Fruit fly (Drosophila melanogaster) whole organism, pupa: Measurements from ENCODE around the gene CG3040.

ENCODE experiments used
- CG10348 ChIP-seq: fragments of 200-800 bp; sonication (Bioruptor generic); IDR thresholded peaks from 2 replicates; pipeline ENCODE4 v1.3.6; 2022; ENCODE audit warnings: missing biosample characterization, missing genetic modification characterization
- CG12605 ChIP-seq: fragments of 200-800 bp; sonication (Bioruptor generic); IDR thresholded peaks from 2 replicates; pipeline ENCODE4 v1.3.6; 2022; ENCODE audit warnings: missing biosample characterization, missing genetic modification characterization
- CG13204 ChIP-seq: fragments of 200-800 bp; sonication (Bioruptor generic); optimal IDR thresholded peaks from 2 replicates; lab custom pipeline; 2018; ENCODE audit warnings: missing biosample characterization, mild to moderate bottlenecking, missing genetic modification characterization, moderate library complexity
- CG14655 ChIP-seq: fragments of 200-800 bp; sonication (Bioruptor generic); optimal IDR thresholded peaks from 3 replicates; lab custom pipeline; 2017; ENCODE audit warnings: mild to moderate bottlenecking, missing biosample characterization, missing genetic modification reagents, missing genetic modification characterization
- CG15710 ChIP-seq: fragments of 200-800 bp; sonication (Bioruptor generic); optimal IDR thresholded peaks from 2 replicates; lab custom pipeline; 2018; ENCODE audit warnings: missing biosample characterization, mild to moderate bottlenecking, missing genetic modification characterization, moderate library complexity
- CG17806 ChIP-seq: fragments of 200-800 bp; sonication (Bioruptor generic); optimal IDR thresholded peaks from 2 replicates; lab custom pipeline; 2018; ENCODE audit warnings: missing biosample characterization, mild to moderate bottlenecking, missing genetic modification characterization, moderate library complexity
- CG32121 ChIP-seq: fragments of 200-800 bp; sonication (Bioruptor generic); IDR thresholded peaks from 2 replicates; pipeline ENCODE4 v1.3.6; 2022; ENCODE audit warnings: missing biosample characterization, missing genetic modification characterization
- CG34367 ChIP-seq: fragments of 200-800 bp; sonication (Bioruptor generic); optimal IDR thresholded peaks from 2 replicates; lab custom pipeline; 2018; ENCODE audit warnings: missing biosample characterization, mild to moderate bottlenecking, missing genetic modification characterization
- CG4496 ChIP-seq: fragments of 200-800 bp; sonication (Bioruptor generic); IDR thresholded peaks from 3 replicates; pipeline ENCODE4 v1.3.6; 2022; ENCODE audit warnings: missing biosample characterization, missing genetic modification characterization
- CG8159 ChIP-seq: fragments of 200-800 bp; sonication (Bioruptor generic); optimal IDR thresholded peaks from 3 replicates; lab custom pipeline; 2018; ENCODE audit warnings: missing biosample characterization, mild to moderate bottlenecking, missing genetic modification characterization, moderate library complexity
- CG8301 ChIP-seq: fragments of 200-800 bp; sonication (Bioruptor generic); optimal IDR thresholded peaks from 2 replicates; lab custom pipeline; 2018; ENCODE audit warnings: missing biosample characterization, mild to moderate bottlenecking, missing genetic modification characterization
- CG9948 ChIP-seq: fragments of 200-800 bp; sonication (Bioruptor generic); optimal IDR thresholded peaks from 2 replicates; lab custom pipeline; 2018; ENCODE audit warnings: missing biosample characterization, mild to moderate bottlenecking, missing genetic modification characterization, moderate library complexity
- D1 ChIP-seq: fragments of 200-800 bp; sonication (Bioruptor generic); optimal IDR thresholded peaks from 2 replicates; lab custom pipeline; 2018; ENCODE audit warnings: missing biosample characterization, mild to moderate bottlenecking, missing genetic modification characterization, moderate library complexity
- EcR ChIP-seq: fragments of 200-800 bp; sonication (Bioruptor generic); optimal IDR thresholded peaks from 3 replicates; lab custom pipeline; 2019; ENCODE audit warnings: missing biosample characterization, missing genetic modification characterization, mild to moderate bottlenecking, moderate library complexity, missing genetic modification reagents
- Ets98B ChIP-seq: fragments of 200-800 bp; sonication (Bioruptor generic); IDR thresholded peaks from 2 replicates; pipeline ENCODE4 v1.3.6; 2022; ENCODE audit warnings: missing biosample characterization, missing genetic modification characterization
- Pif1A ChIP-seq: fragments of 200-800 bp; sonication (Bioruptor generic); optimal IDR thresholded peaks from 3 replicates; lab custom pipeline; 2016; ENCODE audit warnings: missing biosample characterization, missing genetic modification characterization
- Pif1B ChIP-seq: fragments of 200-800 bp; sonication (Bioruptor generic); optimal IDR thresholded peaks from 3 replicates; lab custom pipeline; 2016; ENCODE audit warnings: missing biosample characterization, missing genetic modification characterization
- Snoo ChIP-seq: fragments of 200-800 bp; sonication (Bioruptor generic); optimal IDR thresholded peaks from 3 replicates; lab custom pipeline; 2017; ENCODE audit warnings: missing biosample characterization, mild to moderate bottlenecking, missing genetic modification characterization, inconsistent platforms
- fd96Ca ChIP-seq: fragments of 200-800 bp; sonication (Bioruptor generic); IDR thresholded peaks from 3 replicates; pipeline ENCODE4 v1.3.6; 2022; ENCODE audit warnings: missing biosample characterization, missing genetic modification characterization
- gl ChIP-seq: fragments of 200-800 bp; sonication (Bioruptor generic); optimal IDR thresholded peaks from 2 replicates; lab custom pipeline; 2018; ENCODE audit warnings: missing biosample characterization, mild to moderate bottlenecking, missing genetic modification characterization
- rn ChIP-seq: fragments of 200-800 bp; sonication (Bioruptor generic); IDR thresholded peaks from 2 replicates; pipeline ENCODE4 v1.3.6; 2022; ENCODE audit warnings: missing biosample characterization, missing genetic modification characterization

CG3040 gene

DNA sequence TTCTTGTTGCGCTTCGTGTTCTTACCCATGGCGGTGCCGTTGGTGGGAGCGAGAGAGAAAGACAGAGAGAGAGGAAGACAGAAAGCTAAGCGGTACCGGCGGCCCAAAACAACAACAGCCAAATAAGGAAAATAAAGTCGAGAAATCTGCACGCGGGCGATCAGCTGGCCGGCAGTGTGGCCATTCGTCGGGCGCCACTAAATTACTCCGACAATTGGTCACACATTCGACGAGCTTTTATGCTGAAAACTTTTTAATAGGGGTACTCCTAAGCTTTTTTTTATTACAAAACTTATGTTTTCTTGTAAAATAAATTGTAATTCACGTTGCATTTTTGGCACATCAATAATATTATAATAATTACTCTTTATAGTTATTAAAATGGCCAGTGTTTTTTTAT lies 4.6 kb downstream of the CG3040 start, which contains the start of gene Setd3:
Gene Setd3, minus strand, starts transcription at position 187 of the 400 bp plus-strand sequence.
- TF ChIP-seq D1 = no peak
- TF ChIP-seq EcR (GFP tag; lab: Kevin White, UChicago) = no peak
- no peak for TF ChIP-seq CG10348 (GFP tag; lab: Robert Waterston, UW)
- no peak for TF ChIP-seq CG4496 (GFP tag; lab: Robert Waterston, UW)
- no peak for TF ChIP-seq rn (GFP tag; lab: Robert Waterston, UW)
- TF ChIP-seq CG14655 (GFP tag; lab: Kevin White, UChicago) = no peak
- no peak for TF ChIP-seq CG34367 (tag; lab: Kevin White, UChicago)
- no peak for TF ChIP-seq CG9948 (tag; lab: Kevin White, UChicago)
- no peak for TF ChIP-seq CG8159 (tag; lab: Kevin White, UChicago)
- no peak for TF ChIP-seq Ets98B (GFP tag; lab: Robert Waterston, UW)
- TF ChIP-seq Snoo = no peak
- no peak for TF ChIP-seq Pif1A (GFP tag; lab: Kevin White, UChicago)
- TF ChIP-seq CG15710 (tag; lab: Kevin White, UChicago) = no peak

DNA sequence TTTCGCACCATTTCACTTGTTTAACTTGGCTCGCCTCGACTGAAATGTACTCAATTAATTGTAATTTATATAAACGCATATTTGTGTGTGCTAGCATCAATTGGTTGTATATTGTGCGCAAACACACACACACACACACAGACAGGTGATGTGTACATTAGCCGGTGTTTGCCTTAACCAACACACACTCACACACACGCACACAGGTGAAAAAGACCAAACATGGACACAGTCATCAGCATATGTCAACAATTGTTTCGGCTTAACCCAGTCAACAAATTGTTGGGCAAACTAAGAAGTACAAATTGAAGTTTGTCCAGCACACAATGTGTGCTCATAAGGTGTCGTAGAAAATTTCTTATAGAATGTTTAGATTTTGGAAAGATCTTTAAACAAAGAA lies 35.8 kb downstream of the CG3040 start:
- TF ChIP-seq CG8301 (tag; lab: Kevin White, UChicago) = no peak
- TF ChIP-seq CG12605 (GFP tag; lab: Robert Waterston, UW) = no peak
- TF ChIP-seq CG10348 (GFP tag; lab: Robert Waterston, UW) = no peak
- no peak for TF ChIP-seq CG8159 (tag; lab: Kevin White, UChicago)

DNA sequence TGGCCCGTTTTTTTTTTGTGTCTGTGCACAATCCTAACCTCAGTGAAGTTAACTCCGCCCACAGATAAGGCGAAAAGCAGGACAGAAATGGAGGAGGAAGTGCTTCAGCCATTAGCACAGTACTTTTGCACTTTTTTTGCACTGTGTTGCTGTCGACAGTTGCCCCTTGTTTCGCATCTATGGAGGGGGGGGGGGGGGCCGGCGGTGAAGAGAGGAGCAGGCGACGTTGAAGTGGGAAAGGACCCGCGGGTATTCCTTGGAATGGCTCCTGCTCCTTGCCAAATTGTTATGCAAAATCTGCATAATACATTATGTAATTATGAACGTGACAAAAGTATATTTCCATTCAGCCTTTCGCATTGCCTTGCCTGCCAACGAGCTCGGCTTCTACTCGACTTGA lies 36.3 kb downstream of the CG3040 start:
- TF ChIP-seq Snoo = no peak
- no peak for TF ChIP-seq fd96Ca (GFP tag; lab: Robert Waterston, UW)
- TF ChIP-seq CG34367 (tag; lab: Kevin White, UChicago) = no peak
- no peak for TF ChIP-seq CG8159 (tag; lab: Kevin White, UChicago)
- TF ChIP-seq rn (GFP tag; lab: Robert Waterston, UW) = no peak
- no peak for TF ChIP-seq CG14655 (GFP tag; lab: Kevin White, UChicago)
- TF ChIP-seq D1 = no peak
- no peak for TF ChIP-seq CG12605 (GFP tag; lab: Robert Waterston, UW)
- no peak for TF ChIP-seq CG10348 (GFP tag; lab: Robert Waterston, UW)
- TF ChIP-seq EcR (GFP tag; lab: Kevin White, UChicago) = no peak
- no peak for TF ChIP-seq Pif1A (GFP tag; lab: Kevin White, UChicago)
- 0 out of 2 replicates have a peak, but pooled peaks have one; percentile 2 for TF ChIP-seq CG32121
- 0 out of 3 replicates have a peak, but pooled peaks have one; percentile 19 for TF ChIP-seq CG4496 (GFP tag; lab: Robert Waterston, UW)
- TF ChIP-seq CG9948 (tag; lab: Kevin White, UChicago) = no peak
- no peak for TF ChIP-seq gl
- TF ChIP-seq Pif1B = no peak

DNA sequence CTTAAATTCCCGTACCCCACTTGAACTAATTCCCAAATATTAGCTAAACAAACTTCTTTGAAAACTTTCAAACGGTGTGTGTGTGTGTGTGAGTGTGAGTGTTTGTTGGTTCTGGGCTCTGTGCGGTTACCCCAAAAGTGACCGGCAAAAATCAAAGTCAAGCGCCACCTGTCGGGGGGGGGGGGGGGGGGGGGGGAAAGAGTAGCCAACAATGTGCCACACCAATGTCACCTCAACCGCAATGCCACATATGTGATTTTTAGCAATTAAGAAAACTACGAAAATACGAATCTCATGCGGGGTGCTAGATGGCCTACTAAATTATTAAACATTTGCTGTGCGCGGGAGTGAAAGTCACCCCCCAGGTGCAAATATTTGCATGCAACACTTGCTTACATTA lies 39.4 kb downstream of the CG3040 start:
- TF ChIP-seq CG14655 (GFP tag; lab: Kevin White, UChicago) (no peak), CG15710 (tag; lab: Kevin White, UChicago) (no peak), Ets98B (GFP tag; lab: Robert Waterston, UW) (no peak), CG32121 (no peak), CG12605 (GFP tag; lab: Robert Waterston, UW) (no peak), gl (no peak), D1 (no peak), fd96Ca (GFP tag; lab: Robert Waterston, UW) (no peak), CG9948 (tag; lab: Kevin White, UChicago) (no peak), Pif1B (no peak), EcR (GFP tag; lab: Kevin White, UChicago) (no peak), CG17806 (tag; lab: Kevin White, UChicago) (no peak)

DNA sequence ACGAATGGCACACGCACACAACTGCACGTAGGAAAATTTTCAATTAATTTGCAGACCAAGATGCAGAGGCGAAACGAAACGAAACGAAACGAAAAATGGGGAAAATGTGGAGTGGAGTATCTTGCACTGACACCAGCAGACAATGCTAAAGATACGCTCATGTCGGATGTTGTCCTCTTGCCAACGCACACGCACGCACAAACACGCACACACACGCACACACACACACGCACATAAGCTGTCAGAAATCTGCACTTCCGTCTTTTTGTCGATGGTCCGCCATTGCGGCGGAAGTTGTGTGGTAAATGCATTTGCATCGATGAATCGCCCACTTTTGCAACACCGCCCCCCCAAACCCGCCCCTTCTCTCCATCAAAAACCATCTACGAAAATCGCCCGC lies 44.1 kb downstream of the CG3040 start:
- no peak for TF ChIP-seq CG13204 (GFP tag; lab: Kevin White, UChicago)
- TF ChIP-seq CG17806 (tag; lab: Kevin White, UChicago) = no peak
- TF ChIP-seq CG32121 = no peak
- no peak for TF ChIP-seq CG14655 (GFP tag; lab: Kevin White, UChicago)
- TF ChIP-seq, all 21 proteins: peak for 0
